Worm (Caenorhabditis elegans): Measurements from ENCODE around the gene ani-3.

The ani-3 gene

DNA sequence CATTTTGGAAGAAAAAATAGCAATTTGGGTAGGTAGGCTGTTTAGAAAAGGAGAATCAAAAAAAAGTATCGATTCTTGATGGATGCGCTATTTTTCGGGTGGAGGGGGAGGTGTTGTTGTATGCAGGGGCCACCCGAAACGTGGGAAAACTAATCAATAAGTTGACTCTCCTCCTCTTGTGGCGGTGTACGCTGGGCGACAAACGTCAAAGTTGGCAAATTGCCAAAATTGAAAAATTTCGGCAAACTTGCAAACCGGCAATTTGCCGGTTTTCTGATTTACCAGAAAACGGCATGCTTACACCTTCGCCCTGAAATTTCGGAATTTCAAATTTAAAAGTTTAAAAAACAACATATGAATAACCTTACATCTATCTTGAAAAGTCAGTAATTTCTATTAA lies 43.5 kb downstream of the ani-3 start, which contains the start of gene W04E12.2:
Gene W04E12.2, minus strand, starts transcription at position 101 of the 400 bp plus-strand sequence.
- TF ChIP-seq ceh-19 (GFP tag; optimal IDR thresholded peaks at IDR 0.05) (no peak), hlh-13 (GFP tag; optimal IDR thresholded peaks at IDR 0.05) (no peak), pax-1 (tag; optimal IDR thresholded peaks at IDR 0.05) (no peak), hlh-30 (tag; optimal IDR thresholded peaks at IDR 0.05; ENCODE audit: insufficient read depth) (no peak), pag-3 (tag; optimal IDR thresholded peaks at IDR 0.05; ENCODE audit: borderline replicate concordance) (no peak), fkh-10 (GFP tag; optimal IDR thresholded peaks at IDR 0.05) (no peak), dve-1 (tag; optimal IDR thresholded peaks at IDR 0.05) (no peak), tbx-7 (tag; optimal IDR thresholded peaks at IDR 0.05) (no peak), pha-4 (tag; optimal IDR thresholded peaks at IDR 0.05) (no peak), elt-2 (tag; optimal IDR thresholded peaks at IDR 0.05) (no peak), fkh-6 (tag; optimal IDR thresholded peaks at IDR 0.05) (no peak), Y22D7AL.16 (tag; optimal IDR thresholded peaks at IDR 0.05) (no peak), madf-2 (tag; optimal IDR thresholded peaks at IDR 0.05) (no peak), npax-4 (tag; optimal IDR thresholded peaks at IDR 0.05) (no peak), ceh-31 (tag; optimal IDR thresholded peaks at IDR 0.05) (no peak), unc-42 (tag; optimal IDR thresholded peaks at IDR 0.05) (no peak), ttx-3 (tag; optimal IDR thresholded peaks at IDR 0.05) (no peak), unc-86 (tag; optimal IDR thresholded peaks at IDR 0.05) (no peak)

DNA sequence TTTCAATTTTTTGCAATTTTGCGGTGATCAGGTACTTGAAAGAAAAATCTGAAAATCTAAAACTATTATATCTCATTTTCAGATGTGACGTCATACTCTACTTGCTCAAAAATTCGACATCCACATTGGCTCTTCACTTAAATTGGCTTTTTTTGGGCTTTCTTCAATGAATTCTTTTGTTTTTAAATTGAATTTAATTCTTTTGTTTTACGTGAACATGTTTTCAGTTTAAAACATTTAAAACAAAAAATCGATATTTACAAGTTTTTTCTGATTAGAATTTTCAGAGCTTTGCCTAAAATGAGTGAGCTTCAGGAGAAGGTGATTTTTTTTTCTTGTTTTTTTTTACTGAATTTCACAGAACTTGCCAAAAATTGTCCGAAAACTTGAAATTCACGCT lies 44.1 kb downstream of the ani-3 start, which contains the start of gene W04E12.3:
Gene W04E12.3, plus strand, starts transcription at position 301 of the 400 bp plus-strand sequence.
- TF ChIP-seq ets-4 (tag; optimal IDR thresholded peaks at IDR 0.05) = no peak
- no peak for TF ChIP-seq Y22D7AL.16 (tag; optimal IDR thresholded peaks at IDR 0.05)
- no peak for TF ChIP-seq ceh-18 (tag; optimal IDR thresholded peaks at IDR 0.05)
- TF ChIP-seq nhr-232 (tag; optimal IDR thresholded peaks at IDR 0.05) = no peak
- TF ChIP-seq ama-1 (optimal IDR thresholded peaks at IDR 0.05) = no peak
- TF ChIP-seq ttx-3 (tag; optimal IDR thresholded peaks at IDR 0.05) = no peak
- TF ChIP-seq ceh-22 (tag; optimal IDR thresholded peaks at IDR 0.05) = no peak

DNA sequence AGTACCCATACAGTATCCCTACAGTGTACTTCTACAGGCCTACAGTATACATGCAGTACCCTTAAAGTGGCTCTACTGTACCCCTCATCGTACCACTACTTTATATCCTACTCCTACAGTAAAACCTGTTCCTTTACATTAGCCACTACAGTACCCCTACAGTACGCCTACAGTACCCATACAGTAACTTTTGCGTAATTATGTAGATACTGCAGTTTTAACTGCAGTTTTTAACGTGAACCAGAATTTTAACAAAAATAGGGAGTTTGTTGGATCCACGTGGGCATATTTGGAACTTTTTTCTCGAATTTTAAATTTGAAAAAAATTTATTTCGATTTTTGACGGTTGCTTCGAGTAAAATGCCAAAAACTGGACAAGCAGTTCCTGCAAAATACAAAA lies 45.8 kb downstream of the ani-3 start, which contains the start of gene W04E12.4:
Gene W04E12.4, plus strand, starts transcription at position 301 of the 400 bp plus-strand sequence.
- TF ChIP-seq eyg-1 (tag; optimal IDR thresholded peaks at IDR 0.05) (no peak), lin-11 (tag; optimal IDR thresholded peaks at IDR 0.05) (no peak), C08G9.2 (tag; optimal IDR thresholded peaks at IDR 0.05) (no peak), ceh-18 (tag; optimal IDR thresholded peaks at IDR 0.05) (no peak), F13H6.1 (tag; optimal IDR thresholded peaks at IDR 0.05) (no peak), Y22D7AL.16 (tag; optimal IDR thresholded peaks at IDR 0.05) (no peak), odd-2 (tag; optimal IDR thresholded peaks at IDR 0.05) (no peak), unc-55 (GFP tag; optimal IDR thresholded peaks at IDR 0.05) (no peak), madf-2 (tag; optimal IDR thresholded peaks at IDR 0.05) (no peak), unc-86 (tag; optimal IDR thresholded peaks at IDR 0.05) (no peak), T23F11.4 (GFP tag; optimal IDR thresholded peaks at IDR 0.05) (no peak), gmeb-2 (tag; optimal IDR thresholded peaks at IDR 0.05) (no peak)

- TF ChIP-seq che-1 (tag; optimal IDR thresholded peaks at IDR 0.05) = no peak
- TF ChIP-seq ceh-2 (tag; optimal IDR thresholded peaks at IDR 0.05) = no peak
- no peak for TF ChIP-seq odd-2 (tag; optimal IDR thresholded peaks at IDR 0.05)
- TF ChIP-seq ama-1 (optimal IDR thresholded peaks at IDR 0.05) = no peak
- no peak for TF ChIP-seq pha-4 (tag; optimal IDR thresholded peaks at IDR 0.05)
- TF ChIP-seq tbx-2 (tag; optimal IDR thresholded peaks at IDR 0.05) = no peak
- no peak for TF ChIP-seq pros-1 (tag; optimal IDR thresholded peaks at IDR 0.05)
- TF ChIP-seq ceh-30 (tag; optimal IDR thresholded peaks at IDR 0.05) = no peak
- TF ChIP-seq tbx-7 (tag; optimal IDR thresholded peaks at IDR 0.05) = no peak
- TF ChIP-seq unc-3 (GFP tag; conservative IDR thresholded peaks at IDR 0.05) = no peak
- TF ChIP-seq unc-3 (tag; optimal IDR thresholded peaks at IDR 0.05) = no peak
- TF ChIP-seq fkh-6 (tag; optimal IDR thresholded peaks at IDR 0.05) = no peak
- no peak for TF ChIP-seq ceh-18 (tag; optimal IDR thresholded peaks at IDR 0.05)
- no peak for TF ChIP-seq hlh-30 (tag; optimal IDR thresholded peaks at IDR 0.05; ENCODE audit: insufficient read depth)
Observed at ce11 chrV:19743794-19744193, 46.3 kb downstream of the ani-3 start.

Measured in whole organism, late embryonic.